Comparison of ENCODE assay signal across 3 worm cellular contexts in the genomic region with DNA sequence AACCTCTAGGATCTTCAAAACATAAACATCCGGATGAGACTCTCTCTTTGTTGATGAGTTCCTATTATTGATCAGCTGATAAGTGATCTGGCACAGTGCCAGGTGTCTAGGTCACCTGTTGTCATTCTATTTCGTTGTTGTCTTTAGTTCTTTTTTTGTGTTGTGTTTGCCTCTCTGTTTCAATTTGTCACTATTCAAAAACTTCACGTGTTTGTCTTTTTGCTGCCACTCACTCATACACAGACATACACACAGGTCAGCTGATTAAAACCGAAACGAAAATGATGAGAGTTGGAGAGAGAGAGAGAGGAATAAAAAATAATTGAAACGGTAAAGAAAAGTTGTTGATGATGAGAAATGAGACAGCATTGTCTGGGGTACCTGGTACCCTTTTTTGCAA.
TF ChIP-seq lines count a peak whose summit lies in the region.

No protein-coding gene starts in this region.

TF ChIP-seq in whole organism, L1 larva, 84 proteins besides CTCF, POLR2A, EP300 and RAD21 (continued from another document and continues in another):
- TF ChIP-seq ceh-63 (GFP tag; optimal IDR thresholded peaks at IDR 0.05; lab: Kevin White, UChicago) (no peak), nhr-19 (GFP tag; conservative IDR thresholded peaks at IDR 0.05; lab: Robert Waterston, UW) (peak; percentile 84), fkh-4 (tag; optimal IDR thresholded peaks at IDR 0.05; lab: Kevin White, UChicago; ENCODE audit: borderline replicate concordance) (no peak), C16A3.4 (tag; optimal IDR thresholded peaks at IDR 0.05; lab: Kevin White, UChicago) (peak; percentile 72), lin-39 (tag; optimal IDR thresholded peaks at IDR 0.05; lab: Kevin White, UChicago) (peak; percentile 66), zip-4 (GFP tag; optimal IDR thresholded peaks at IDR 0.05; lab: Kevin White, UChicago) (no peak), ets-5 (GFP tag; IDR thresholded peaks at IDR 0.05; lab: Robert Waterston, UW) (no peak), nhr-11 (tag; optimal IDR thresholded peaks at IDR 0.05; lab: Kevin White, UChicago) (peak; percentile 24), nhr-77 (tag; optimal IDR thresholded peaks at IDR 0.05; lab: Kevin White, UChicago) (peak; percentile 42), tbx-2 (tag; optimal IDR thresholded peaks at IDR 0.05; lab: Kevin White, UChicago) (peak; percentile 86), zag-1 (tag; optimal IDR thresholded peaks at IDR 0.05; lab: Kevin White, UChicago) (no peak), fos-1 (tag; optimal IDR thresholded peaks at IDR 0.05; lab: Kevin White, UChicago) (no peak), nhr-20 (tag; optimal IDR thresholded peaks at IDR 0.05; lab: Kevin White, UChicago) (peak; percentile 97), elt-2 (tag; optimal IDR thresholded peaks at IDR 0.05; lab: Kevin White, UChicago) (peak; percentile 82), unc-98 (GFP tag; IDR thresholded peaks at IDR 0.05; lab: Robert Waterston, UW) (no peak), ceh-88 (GFP tag; IDR thresholded peaks at IDR 0.05; lab: Robert Waterston, UW) (peak; percentile 67), nhr-28 (tag; optimal IDR thresholded peaks at IDR 0.05; lab: Kevin White, UChicago) (no peak), nhr-237 (tag; optimal IDR thresholded peaks at IDR 0.05; lab: Kevin White, UChicago) (no peak), Y116A8C.19 (tag; optimal IDR thresholded peaks at IDR 0.05; lab: Kevin White, UChicago; ENCODE audit: borderline replicate concordance) (no peak), snpc-4 (tag; optimal IDR thresholded peaks at IDR 0.05; lab: Kevin White, UChicago) (peak; percentile 24), pag-3 (tag; optimal IDR thresholded peaks at IDR 0.05; lab: Kevin White, UChicago; ENCODE audit: borderline replicate concordance, insufficient read depth) (peak; percentile 66), hlh-4 (tag; optimal IDR thresholded peaks at IDR 0.05; lab: Kevin White, UChicago) (no peak), egl-13 (tag; optimal IDR thresholded peaks at IDR 0.05; lab: Kevin White, UChicago) (no peak), tlp-1 (tag; optimal IDR thresholded peaks at IDR 0.05; lab: Kevin White, UChicago) (no peak), hpl-2 (GFP tag; optimal IDR thresholded peaks at IDR 0.05; lab: Kevin White, UChicago) (peak; percentile 74), nhr-12 (tag; optimal IDR thresholded peaks at IDR 0.05; lab: Kevin White, UChicago) (no peak), dsc-1 (tag; optimal IDR thresholded peaks at IDR 0.05; lab: Kevin White, UChicago) (no peak), rnt-1 (tag; optimal IDR thresholded peaks at IDR 0.05; lab: Kevin White, UChicago) (peak; percentile 53), ceh-82 (tag; optimal IDR thresholded peaks at IDR 0.05; lab: Kevin White, UChicago) (no peak), jun-1 (tag; optimal IDR thresholded peaks at IDR 0.05; lab: Kevin White, UChicago) (peak; percentile 22), fkh-10 (GFP tag; optimal IDR thresholded peaks at IDR 0.05; lab: Kevin White, UChicago) (no peak), mab-9 (GFP tag; IDR thresholded peaks at IDR 0.05; lab: Robert Waterston, UW) (no peak), lir-3 (tag; optimal IDR thresholded peaks at IDR 0.05; lab: Kevin White, UChicago; ENCODE audit: poor library complexity) (peak; percentile 44), sox-4 (tag; optimal IDR thresholded peaks at IDR 0.05; lab: Kevin White, UChicago) (no peak), lin-14 (GFP tag; optimal IDR thresholded peaks at IDR 0.05; lab: Kevin White, UChicago) (peak; percentile 97), ces-1 (GFP tag; optimal IDR thresholded peaks at IDR 0.05; lab: Kevin White, UChicago) (no peak), nhr-71 (tag; optimal IDR thresholded peaks at IDR 0.05; lab: Kevin White, UChicago) (peak; percentile 96), C04F5.9 (tag; optimal IDR thresholded peaks at IDR 0.05; lab: Kevin White, UChicago) (peak; percentile 6), aha-1 (tag; optimal IDR thresholded peaks at IDR 0.05; lab: Kevin White, UChicago) (no peak), snu-23 (GFP tag; optimal IDR thresholded peaks at IDR 0.05; lab: Kevin White, UChicago) (peak; percentile 88), nhr-84 (tag; optimal IDR thresholded peaks at IDR 0.05; lab: Kevin White, UChicago) (no peak), egl-27 (tag; optimal IDR thresholded peaks at IDR 0.05; lab: Kevin White, UChicago) (no peak), nhr-76 (tag; optimal IDR thresholded peaks at IDR 0.05; lab: Kevin White, UChicago) (no peak)

TF ChIP-seq in whole organism, L4 larva, 104 proteins besides CTCF, POLR2A, EP300 and RAD21 (continued from another document):
- TF ChIP-seq lin-1 (GFP tag; IDR thresholded peaks at IDR 0.05; lab: Robert Waterston, UW) = peak; percentile 92
- TF ChIP-seq nhr-76 (tag; optimal IDR thresholded peaks at IDR 0.05; lab: Kevin White, UChicago) = peak; percentile 61
- TF ChIP-seq tra-1 (GFP tag; IDR thresholded peaks at IDR 0.05; lab: Robert Waterston, UW) = peak; percentile 91
- no peak for TF ChIP-seq tag-97 (GFP tag; IDR thresholded peaks at IDR 0.05; lab: Robert Waterston, UW)
- peak; percentile 51 for TF ChIP-seq aha-1 (tag; lab: Kevin White, UChicago)
- peak; percentile 94 for TF ChIP-seq nhr-28 (tag; optimal IDR thresholded peaks at IDR 0.05; lab: Kevin White, UChicago)
- TF ChIP-seq ceh-20 (GFP tag; IDR thresholded peaks at IDR 0.05; lab: Robert Waterston, UW) = peak; percentile 69; the same call in 1 of the 2 replicates
- peak; percentile 69; the same call in 1 of the 2 replicates for TF ChIP-seq saeg-2 (GFP tag; IDR thresholded peaks at IDR 0.05; lab: Robert Waterston, UW)

TF ChIP-seq in whole organism, young adult, 124 proteins besides CTCF, POLR2A, EP300 and RAD21 (continued from another document):
- TF ChIP-seq hmg-1.2 (GFP tag; IDR thresholded peaks at IDR 0.05; lab: Robert Waterston, UW) (peak; percentile 20; the same call in 1 of the 2 replicates), snpc-1.3 (tag; optimal IDR thresholded peaks at IDR 0.05; lab: Kevin White, UChicago; ENCODE audit: insufficient read depth) (no peak), xnd-1 (tag; optimal IDR thresholded peaks at IDR 0.05; lab: Kevin White, UChicago) (no peak), lin-54 (GFP tag; optimal IDR thresholded peaks at IDR 0.05; lab: Kevin White, UChicago) (peak; percentile 61), F37B4.10 (GFP tag; IDR thresholded peaks at IDR 0.05; lab: Robert Waterston, UW) (no peak), F57A8.1 (GFP tag; optimal IDR thresholded peaks at IDR 0.05; lab: Kevin White, UChicago) (no peak), hsf-1 (GFP tag; IDR thresholded peaks at IDR 0.05; lab: Robert Waterston, UW) (0 out of 2 replicates have a peak, but pooled peaks have one; percentile 28), rcor-1 (GFP tag; IDR thresholded peaks at IDR 0.05; lab: Robert Waterston, UW) (no peak), snpc-4 (GFP tag; optimal IDR thresholded peaks at IDR 0.05; lab: Kevin White, UChicago) (no peak), snpc-4 (tag; optimal IDR thresholded peaks at IDR 0.05; lab: Kevin White, UChicago) (peak in 3 of 4 experiments; percentile 24 to 52 (median 39)), hlh-26 (GFP tag; conservative IDR thresholded peaks at IDR 0.05; lab: Robert Waterston, UW) (no peak), nhr-27 (tag; optimal IDR thresholded peaks at IDR 0.05; lab: Kevin White, UChicago) (no peak), mcd-1 (GFP tag; IDR thresholded peaks at IDR 0.05; lab: Robert Waterston, UW) (peak; percentile 41; the same call in 1 of the 2 replicates), ztf-22 (GFP tag; optimal IDR thresholded peaks at IDR 0.05; lab: Kevin White, UChicago) (peak; percentile 95), tbp1 (GFP tag; optimal IDR thresholded peaks at IDR 0.05; lab: Kevin White, UChicago) (peak; percentile 51), attf-3 (GFP tag; conservative IDR thresholded peaks at IDR 0.05; lab: Robert Waterston, UW) (no peak), zim-3 (tag; optimal IDR thresholded peaks at IDR 0.05; lab: Kevin White, UChicago) (no peak), B0261.1 (tag; optimal IDR thresholded peaks at IDR 0.05; lab: Kevin White, UChicago) (no peak), egrh-3 (GFP tag; IDR thresholded peaks at IDR 0.05; lab: Robert Waterston, UW) (no peak), chd-7 (tag; optimal IDR thresholded peaks at IDR 0.05; lab: Kevin White, UChicago) (peak; percentile 92), somi-1 (GFP tag; optimal IDR thresholded peaks at IDR 0.05; lab: Kevin White, UChicago) (peak; percentile 97), nhr-80 (tag; optimal IDR thresholded peaks at IDR 0.05; lab: Kevin White, UChicago) (peak; percentile 94), zfh-2 (GFP tag; conservative IDR thresholded peaks at IDR 0.05; lab: Robert Waterston, UW) (no peak), egl-18 (GFP tag; IDR thresholded peaks at IDR 0.05; lab: Robert Waterston, UW) (no peak), sea-2 (GFP tag; IDR thresholded peaks at IDR 0.05; lab: Robert Waterston, UW) (no peak), dpl-1 (GFP tag; optimal IDR thresholded peaks at IDR 0.05; lab: Kevin White, UChicago) (no peak), lin-35 (GFP tag; optimal IDR thresholded peaks at IDR 0.05; lab: Kevin White, UChicago) (peak in 1 of 3 experiments; percentile 2), efl-1 (GFP tag; optimal IDR thresholded peaks at IDR 0.05; lab: Kevin White, UChicago) (no peak), T26A5.8 (tag; optimal IDR thresholded peaks at IDR 0.05; lab: Kevin White, UChicago) (no peak), ccch-3 (GFP tag; optimal IDR thresholded peaks at IDR 0.05; lab: Kevin White, UChicago) (no peak), madf-6 (GFP tag; IDR thresholded peaks at IDR 0.05; lab: Robert Waterston, UW) (no peak), die-1 (tag; optimal IDR thresholded peaks at IDR 0.05; lab: Kevin White, UChicago) (no peak), attf-5 (GFP tag; optimal IDR thresholded peaks at IDR 0.05; lab: Kevin White, UChicago) (peak; percentile 83), ZK185.1 (tag; optimal IDR thresholded peaks at IDR 0.05; lab: Kevin White, UChicago; ENCODE audit: poor library complexity, severe bottlenecking) (no peak), mxl-1 (tag; optimal IDR thresholded peaks at IDR 0.05; lab: Kevin White, UChicago) (no peak), hlh-12 (tag; optimal IDR thresholded peaks at IDR 0.05; lab: Kevin White, UChicago) (no peak), lir-1 (GFP tag; conservative IDR thresholded peaks at IDR 0.05; lab: Robert Waterston, UW) (peak; percentile 66; the same call in 1 of the 2 replicates), nfya-1 (tag; optimal IDR thresholded peaks at IDR 0.05; lab: Kevin White, UChicago; ENCODE audit: borderline replicate concordance, insufficient read depth) (no peak), F49E8.2 (tag; optimal IDR thresholded peaks at IDR 0.05; lab: Kevin White, UChicago; ENCODE audit: insufficient read depth) (no peak), aptf-3 (GFP tag; IDR thresholded peaks at IDR 0.05; lab: Robert Waterston, UW) (no peak), cebp-1 (GFP tag; IDR thresholded peaks at IDR 0.05; lab: Robert Waterston, UW) (peak; percentile 60), cebp-1 (tag; optimal IDR thresholded peaks at IDR 0.05; lab: Kevin White, UChicago) (peak; percentile 79), nhr-90 (tag; optimal IDR thresholded peaks at IDR 0.05; lab: Kevin White, UChicago) (peak; percentile 72), tlf-1 (GFP tag; optimal IDR thresholded peaks at IDR 0.05; lab: Kevin White, UChicago) (peak; percentile 80), cebp-2 (GFP tag; IDR thresholded peaks at IDR 0.05; lab: Robert Waterston, UW) (no peak), rec-8 (tag; optimal IDR thresholded peaks at IDR 0.05; lab: Kevin White, UChicago) (no peak)
